Worm (Caenorhabditis elegans): Measurements from ENCODE around the gene deg-3.

Gene deg-3

ce11 chrV:11412125-11412524, 2.8 kb downstream of the deg-3 start:
- TF ChIP-seq nhr-21 (tag; optimal IDR thresholded peaks at IDR 0.05) (peak; percentile 13), egl-27 (tag; optimal IDR thresholded peaks at IDR 0.05) (peak; percentile 15), sma-9 (GFP tag; optimal IDR thresholded peaks at IDR 0.05) (peak; percentile 63), sma-9 (tag; optimal IDR thresholded peaks at IDR 0.05) (no peak), mdl-1 (tag; optimal IDR thresholded peaks at IDR 0.05) (no peak), aly-2 (tag; optimal IDR thresholded peaks at IDR 0.05) (no peak), alr-1 (tag; optimal IDR thresholded peaks at IDR 0.05) (no peak), nhr-6 (tag; optimal IDR thresholded peaks at IDR 0.05) (no peak), lsy-2 (tag; optimal IDR thresholded peaks at IDR 0.05) (no peak), nhr-10 (tag; optimal IDR thresholded peaks at IDR 0.05) (no peak), nhr-129 (tag; optimal IDR thresholded peaks at IDR 0.05) (peak; percentile 48), nhr-25 (tag; optimal IDR thresholded peaks at IDR 0.05) (no peak), gmeb-1 (tag; optimal IDR thresholded peaks at IDR 0.05) (no peak), mab-5 (tag; optimal IDR thresholded peaks at IDR 0.05) (no peak), snpc-4 (tag; optimal IDR thresholded peaks at IDR 0.05) (peak; percentile 65), ceh-16 (tag; optimal IDR thresholded peaks at IDR 0.05) (no peak), R02D3.7 (tag; optimal IDR thresholded peaks at IDR 0.05) (no peak), fos-1 (tag; optimal IDR thresholded peaks at IDR 0.05) (peak; percentile 61), sma-3 (GFP tag; optimal IDR thresholded peaks at IDR 0.05) (peak; percentile 65), crh-2 (tag; optimal IDR thresholded peaks at IDR 0.05) (peak; percentile 40)

ce11 chrV:11410902-11411561, 3.9 kb downstream of the deg-3 start, which contains the start of the genes K03B8.8 and grl-3:
Gene K03B8.8 (minus strand): TSS chrV:11411002.
Gene grl-3 (plus strand): TSS chrV:11411511.
- TF ChIP-seq nhr-10 (tag; optimal IDR thresholded peaks at IDR 0.05) (no peak), nhr-25 (tag; optimal IDR thresholded peaks at IDR 0.05) (no peak), blmp-1 (tag; optimal IDR thresholded peaks at IDR 0.05; ENCODE audit: insufficient read depth) (no peak), nhr-237 (tag; optimal IDR thresholded peaks at IDR 0.05) (no peak), nhr-23 (tag; optimal IDR thresholded peaks at IDR 0.05) (no peak), ztf-1 (GFP tag; conservative IDR thresholded peaks at IDR 0.05) (no peak), peb-1 (tag; optimal IDR thresholded peaks at IDR 0.05) (no peak), unc-55 (GFP tag; optimal IDR thresholded peaks at IDR 0.05) (no peak), sma-9 (GFP tag; optimal IDR thresholded peaks at IDR 0.05) (no peak), sma-9 (tag; optimal IDR thresholded peaks at IDR 0.05) (no peak), skn-1 (tag; optimal IDR thresholded peaks at IDR 0.05) (no peak), ama-1 (optimal IDR thresholded peaks at IDR 0.05) (no peak), ZK546.5 (tag; optimal IDR thresholded peaks at IDR 0.05) (no peak), ceh-16 (tag; optimal IDR thresholded peaks at IDR 0.05) (no peak), nhr-11 (tag; optimal IDR thresholded peaks at IDR 0.05) (no peak), ztf-11 (tag; optimal IDR thresholded peaks at IDR 0.05) (no peak), sem-4 (tag; optimal IDR thresholded peaks at IDR 0.05) (no peak), lin-39 (tag; optimal IDR thresholded peaks at IDR 0.05) (no peak)

ce11 chrV:11407251-11407650, 7.7 kb downstream of the deg-3 start, which contains the start of gene K03B8.6:
Gene K03B8.6 (plus strand): TSS chrV:11407584.
- no peak for TF ChIP-seq nhr-12 (tag; optimal IDR thresholded peaks at IDR 0.05)
- TF ChIP-seq nhr-129 (tag; optimal IDR thresholded peaks at IDR 0.05) = no peak
- TF ChIP-seq fos-1 (tag; optimal IDR thresholded peaks at IDR 0.05) = no peak
- TF ChIP-seq aly-2 (tag; optimal IDR thresholded peaks at IDR 0.05) = no peak
- no peak for TF ChIP-seq ceh-82 (tag; optimal IDR thresholded peaks at IDR 0.05)
- no peak for TF ChIP-seq unc-39 (tag; optimal IDR thresholded peaks at IDR 0.05)
- no peak for TF ChIP-seq nhr-237 (tag; optimal IDR thresholded peaks at IDR 0.05)
- TF ChIP-seq nhr-10 (tag; optimal IDR thresholded peaks at IDR 0.05) = no peak
- no peak for TF ChIP-seq ceh-16 (tag; optimal IDR thresholded peaks at IDR 0.05)
- TF ChIP-seq elt-3 (tag; optimal IDR thresholded peaks at IDR 0.05) = no peak
- TF ChIP-seq unc-55 (GFP tag; optimal IDR thresholded peaks at IDR 0.05) = no peak
- no peak for TF ChIP-seq lin-39 (tag; optimal IDR thresholded peaks at IDR 0.05)
- TF ChIP-seq Y55F3AM.14 (GFP tag; optimal IDR thresholded peaks at IDR 0.05) = no peak
- TF ChIP-seq ztf-4 (tag; optimal IDR thresholded peaks at IDR 0.05) = no peak
- TF ChIP-seq sma-9 (GFP tag; optimal IDR thresholded peaks at IDR 0.05) = no peak
- TF ChIP-seq sma-9 (tag; optimal IDR thresholded peaks at IDR 0.05) = no peak
